Worm (Caenorhabditis elegans): ENCODE results near the gene sra-37.

Gene sra-37

DNA sequence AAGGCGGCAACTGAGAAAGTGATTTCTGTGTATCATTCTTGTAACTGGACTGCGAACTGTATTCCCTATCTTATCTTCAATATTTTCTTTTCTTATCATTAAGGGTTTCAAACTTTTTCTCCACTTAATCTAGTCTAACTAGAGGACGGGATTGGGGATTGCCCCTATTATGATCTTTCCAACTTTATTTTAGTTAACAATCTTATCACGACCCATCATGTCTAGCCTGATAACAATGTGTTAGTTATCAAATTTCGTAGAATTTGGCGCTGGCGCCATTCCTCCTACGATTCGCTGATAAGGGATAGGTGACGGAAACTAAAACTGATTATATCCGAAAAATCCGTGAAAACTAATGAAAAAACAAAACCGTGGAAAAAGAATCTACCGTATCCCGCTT lies 44.2 kb upstream of the sra-37 start:
- TF ChIP-seq lin-32 (GFP tag; optimal IDR thresholded peaks at IDR 0.05) (no peak), elt-3 (tag; optimal IDR thresholded peaks at IDR 0.05) (peak; percentile 79)

DNA sequence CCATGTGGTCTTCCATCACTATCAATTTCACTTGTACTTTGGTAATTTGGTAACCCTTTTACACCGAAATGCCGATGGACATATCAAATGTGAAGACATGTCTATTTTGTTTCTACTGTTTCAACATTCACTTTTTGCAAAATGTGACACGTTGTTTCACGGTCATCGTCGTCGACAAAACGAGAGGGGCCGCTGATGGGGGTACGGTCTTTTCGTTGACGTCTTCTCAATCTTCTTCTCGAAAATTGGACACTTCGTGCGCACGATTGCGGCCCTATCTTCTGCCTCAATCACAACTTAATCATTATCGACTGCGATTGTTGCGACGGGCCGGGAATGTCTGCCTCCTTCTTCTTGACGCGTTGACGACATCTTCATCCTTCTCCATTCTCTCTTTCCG lies 43.6 kb upstream of the sra-37 start:
- TF ChIP-seq zip-8 (tag; optimal IDR thresholded peaks at IDR 0.05) = no peak
- no peak for TF ChIP-seq mab-5 (tag; optimal IDR thresholded peaks at IDR 0.05)
- peak; percentile 58 for TF ChIP-seq unc-62 (GFP tag; optimal IDR thresholded peaks at IDR 0.05)
- TF ChIP-seq lin-13 (tag; optimal IDR thresholded peaks at IDR 0.05) = no peak

DNA sequence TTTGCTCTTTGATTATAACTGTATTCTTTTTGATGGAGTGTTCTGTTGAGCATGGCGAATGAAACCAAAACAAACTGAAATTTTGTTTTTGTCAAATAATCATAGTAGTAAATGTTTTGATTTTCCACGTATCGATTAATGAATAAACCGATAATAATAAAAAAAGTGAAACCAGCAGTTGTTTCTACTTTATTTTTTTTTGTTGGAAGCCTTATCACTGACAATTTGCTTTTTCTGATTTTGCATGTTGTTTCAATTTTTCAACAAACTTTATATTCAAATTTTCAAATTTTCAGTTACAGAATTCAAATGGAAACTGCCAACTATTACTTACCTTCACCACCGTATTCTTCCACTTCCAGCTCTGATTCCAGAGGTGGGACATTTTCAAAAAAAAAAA lies 41.4 kb upstream of the sra-37 start, which contains the start of gene elt-3:
elt-3 (plus strand) TSS at position 301 of the 400 bp plus-strand sequence.
- TF ChIP-seq tbx-8 (GFP tag; optimal IDR thresholded peaks at IDR 0.05) (no peak), sptf-1 (tag; optimal IDR thresholded peaks at IDR 0.05) (no peak), drap-1 (GFP tag; optimal IDR thresholded peaks at IDR 0.05) (no peak), zip-8 (tag; optimal IDR thresholded peaks at IDR 0.05) (no peak), nhr-2 (tag; optimal IDR thresholded peaks at IDR 0.05) (no peak), elt-3 (tag; optimal IDR thresholded peaks at IDR 0.05) (no peak), hlh-1 (tag; optimal IDR thresholded peaks at IDR 0.05) (no peak), ztf-11 (tag; optimal IDR thresholded peaks at IDR 0.05) (no peak), nhr-76 (tag; optimal IDR thresholded peaks at IDR 0.05) (no peak), M03D4.4 (tag; optimal IDR thresholded peaks at IDR 0.05) (no peak), elt-1 (tag; optimal IDR thresholded peaks at IDR 0.05; ENCODE audit: borderline replicate concordance, insufficient read depth) (no peak)

DNA sequence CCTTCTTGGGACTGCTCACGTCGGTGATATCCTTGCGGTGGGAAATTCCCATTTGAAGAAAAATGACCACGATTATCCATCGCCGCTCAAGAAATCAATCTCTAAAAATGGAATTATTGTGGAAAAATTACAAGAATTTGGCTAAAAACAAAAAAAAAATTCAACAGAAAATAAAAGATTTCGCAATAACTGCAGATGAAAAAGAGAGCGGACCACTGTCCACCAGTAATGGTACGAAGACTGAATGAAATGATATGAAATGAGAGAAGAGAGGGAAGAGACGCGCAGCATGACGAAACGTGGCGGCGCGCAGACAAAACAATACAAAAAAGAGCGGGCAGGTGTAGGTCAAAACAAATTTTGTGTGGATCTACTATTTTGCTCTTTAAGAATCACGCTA lies 36.4 kb upstream of the sra-37 start, which contains the start of gene meg-1:
meg-1 (minus strand) TSS at position 101 of the 400 bp plus-strand sequence.
- TF ChIP-seq elt-3 (tag; optimal IDR thresholded peaks at IDR 0.05) (no peak), hlh-1 (tag; optimal IDR thresholded peaks at IDR 0.05) (no peak), lsy-2 (tag; optimal IDR thresholded peaks at IDR 0.05) (no peak), snpc-4 (tag; optimal IDR thresholded peaks at IDR 0.05) (no peak), flh-1 (GFP tag; optimal IDR thresholded peaks at IDR 0.05) (no peak), sem-2 (GFP tag; optimal IDR thresholded peaks at IDR 0.05) (no peak), zip-8 (tag; optimal IDR thresholded peaks at IDR 0.05) (no peak), nhr-12 (tag; optimal IDR thresholded peaks at IDR 0.05) (no peak), cnd-1 (tag; optimal IDR thresholded peaks at IDR 0.05) (no peak)

DNA sequence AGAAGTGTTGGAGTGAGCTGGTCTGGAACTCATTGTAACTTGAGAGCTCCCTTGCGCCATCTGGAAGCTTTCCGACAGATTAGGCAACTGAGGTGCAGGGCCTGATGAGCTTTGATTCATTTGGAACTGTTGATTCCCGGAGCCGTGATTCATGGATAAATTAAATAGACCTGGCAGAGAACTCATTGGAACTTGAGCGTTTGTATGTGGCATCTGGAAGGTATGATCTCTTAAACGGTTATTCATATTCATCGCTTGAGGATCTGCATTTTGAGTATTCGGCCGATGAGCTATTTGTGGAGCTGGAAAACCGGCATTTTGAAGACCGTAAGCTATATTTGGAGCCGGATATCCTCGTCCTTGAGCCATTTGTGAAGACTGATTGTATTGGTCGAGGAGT lies 35.4 kb upstream of the sra-37 start:
- TF ChIP-seq ceh-43 (GFP tag; optimal IDR thresholded peaks at IDR 0.05) (no peak), nhr-237 (tag; optimal IDR thresholded peaks at IDR 0.05) (no peak)

DNA sequence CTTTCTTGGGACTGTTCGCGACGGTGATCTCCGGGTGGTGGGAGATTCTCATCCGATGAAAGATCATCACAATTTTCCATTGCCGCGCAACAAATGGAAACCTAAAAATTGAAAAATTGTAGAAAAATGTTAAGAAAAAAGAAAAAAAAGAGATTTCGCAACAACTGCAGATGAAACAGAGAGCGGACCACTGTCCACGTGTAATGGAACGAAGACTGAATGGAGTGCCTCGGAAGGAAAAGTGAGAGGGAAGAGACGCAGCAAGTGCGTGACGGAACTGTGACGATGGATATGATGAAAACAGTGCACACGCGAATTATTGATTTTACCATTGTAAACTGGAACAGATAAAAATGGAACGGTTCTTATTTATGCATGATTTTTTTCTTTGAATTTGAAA lies 32.9 kb upstream of the sra-37 start, which contains the start of gene meg-2:
meg-2 (minus strand) TSS at position 101 of the 400 bp plus-strand sequence.
- TF ChIP-seq unc-120 (tag; optimal IDR thresholded peaks at IDR 0.05; ENCODE audit: poor library complexity, severe bottlenecking) (no peak), tbx-8 (GFP tag; optimal IDR thresholded peaks at IDR 0.05) (no peak), mep-1 (tag; optimal IDR thresholded peaks at IDR 0.05) (no peak), sptf-1 (tag; optimal IDR thresholded peaks at IDR 0.05) (no peak), cnd-1 (tag; optimal IDR thresholded peaks at IDR 0.05) (no peak), ceh-39 (tag; optimal IDR thresholded peaks at IDR 0.05) (no peak), sem-2 (GFP tag; optimal IDR thresholded peaks at IDR 0.05) (no peak), snpc-4 (tag; optimal IDR thresholded peaks at IDR 0.05) (no peak), bed-3 (GFP tag; optimal IDR thresholded peaks at IDR 0.05) (no peak), ztf-11 (tag; optimal IDR thresholded peaks at IDR 0.05) (no peak), lsy-2 (tag; optimal IDR thresholded peaks at IDR 0.05) (no peak), ces-1 (GFP tag; optimal IDR thresholded peaks at IDR 0.05) (no peak), mab-5 (tag; optimal IDR thresholded peaks at IDR 0.05) (no peak), M03D4.4 (tag; optimal IDR thresholded peaks at IDR 0.05) (no peak), elt-1 (tag; optimal IDR thresholded peaks at IDR 0.05; ENCODE audit: borderline replicate concordance, insufficient read depth) (no peak)
